Fruit fly (Drosophila melanogaster) whole organism, larva: ENCODE measurements around the gene CG18234.

Experiments
- noc ChIP-seq: fragments of 200-800 bp; sonication (Bioruptor generic); optimal IDR thresholded peaks from 3 replicates; lab custom pipeline; 2019; ENCODE audit warnings: missing biosample characterization, mild to moderate bottlenecking, missing genetic modification characterization, moderate library complexity

CG18234 gene

dm6 chr3L:18627657-18628455 is 24.6 kb downstream of the CG18234 start:
- TF ChIP-seq noc (tag; lab: Kevin White, UChicago) = no peak

dm6 chr3L:18628458-18628857 is 25.2 kb downstream of the CG18234 start:
- TF ChIP-seq noc (tag; lab: Kevin White, UChicago) = peak; percentile 7

- no peak for TF ChIP-seq noc (tag; lab: Kevin White, UChicago)
Measured at dm6 chr3L:18629874-18630273, 26.6 kb downstream of the CG18234 start.

- TF ChIP-seq noc (tag; lab: Kevin White, UChicago) = peak; percentile 43
Measured at dm6 chr3L:18632187-18632635, 29.0 kb downstream of the CG18234 start.

dm6 chr3L:18633084-18633483 is 29.9 kb downstream of the CG18234 start:
- TF ChIP-seq noc (tag; lab: Kevin White, UChicago) = peak; percentile 22

dm6 chr3L:18634792-18635471 is 31.7 kb downstream of the CG18234 start:
- TF ChIP-seq noc (tag; lab: Kevin White, UChicago) = peak; percentile 73

dm6 chr3L:18636782-18637181 is 33.6 kb downstream of the CG18234 start:
- TF ChIP-seq noc (tag; lab: Kevin White, UChicago) = no peak

- no peak for TF ChIP-seq noc (tag; lab: Kevin White, UChicago)
Measured at dm6 chr3L:18637348-18637747, 34.1 kb downstream of the CG18234 start.

- TF ChIP-seq noc (tag; lab: Kevin White, UChicago) = no peak
Measured at dm6 chr3L:18638043-18638442, 34.8 kb downstream of the CG18234 start.

dm6 chr3L:18638487-18638886 is 35.3 kb downstream of the CG18234 start:
- TF ChIP-seq noc (tag; lab: Kevin White, UChicago) = no peak

dm6 chr3L:18640584-18641527 is 37.6 kb downstream of the CG18234 start:
- peak; percentile 97 for TF ChIP-seq noc (tag; lab: Kevin White, UChicago)

dm6 chr3L:18643222-18643621 is 40.0 kb downstream of the CG18234 start:
- no peak for TF ChIP-seq noc (tag; lab: Kevin White, UChicago)

- TF ChIP-seq noc (tag; lab: Kevin White, UChicago) = no peak
Measured at dm6 chr3L:18653737-18654136, 50.5 kb downstream of the CG18234 start.
